Fruit fly (Drosophila melanogaster): ENCODE data around the gene narya.

Gene narya

DNA sequence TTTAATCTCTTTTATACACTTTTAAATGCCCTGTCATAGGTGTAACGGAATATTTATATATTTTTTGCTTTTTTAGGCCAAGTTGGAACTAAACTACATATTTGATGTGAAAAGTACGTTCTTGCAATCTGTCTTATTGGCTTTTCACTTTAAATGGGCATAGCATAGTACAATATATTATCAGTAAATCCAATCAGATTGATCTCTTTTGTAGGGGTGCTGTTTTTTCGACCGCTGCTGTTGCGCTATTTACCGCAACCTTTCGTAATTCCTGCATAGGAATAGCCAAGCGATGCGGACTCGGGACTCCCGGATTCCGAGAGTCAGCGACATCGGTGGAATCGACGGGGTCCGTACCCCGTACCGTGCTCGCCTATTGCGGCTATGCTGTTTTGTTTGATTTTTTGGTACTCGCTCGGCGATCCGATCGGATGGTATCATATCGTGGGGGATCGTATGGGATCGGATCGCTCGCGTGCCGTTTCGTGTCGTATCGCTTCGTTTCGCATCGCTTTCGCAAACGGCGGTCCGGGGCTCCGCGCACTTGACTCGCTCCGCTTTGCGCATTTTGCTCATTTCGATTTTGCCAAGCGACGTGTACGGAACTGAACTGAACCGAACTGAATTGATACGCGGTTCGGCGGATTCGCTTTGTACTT, 23.0 kb downstream of the narya start:
- peak; percentile 9 for TF ChIP-seq CG32006 (GFP tag; optimal IDR thresholded peaks at IDR 0.05)
- TF ChIP-seq CG8632 (GFP tag; optimal IDR thresholded peaks at IDR 0.05) = peak; percentile 22
- peak; percentile 87 for TF ChIP-seq svp (GFP tag)
- peak; percentile 4 for TF ChIP-seq OdsH (GFP tag; optimal IDR thresholded peaks at IDR 0.05)
- peak; percentile 64 for TF ChIP-seq eg (GFP tag; IDR thresholded peaks at IDR 0.05)
- TF ChIP-seq CG31627 (GFP tag; optimal IDR thresholded peaks at IDR 0.05) = peak; percentile 14
- TF ChIP-seq CG3919 (GFP tag; optimal IDR thresholded peaks at IDR 0.05) = peak; percentile 5
- no peak for TF ChIP-seq CG11902 (GFP tag; optimal IDR thresholded peaks at IDR 0.05)
- TF ChIP-seq Eip78C (GFP tag) = peak; percentile 60
- peak; percentile 17 for TF ChIP-seq CG9139 (GFP tag; optimal IDR thresholded peaks at IDR 0.05)
- TF ChIP-seq CG34406 (GFP tag; optimal IDR thresholded peaks at IDR 0.05) = no peak
- TF ChIP-seq CG11294 (GFP tag; IDR thresholded peaks at IDR 0.05) = no peak
- no peak for TF ChIP-seq CG11762 (GFP tag; optimal IDR thresholded peaks at IDR 0.05; ENCODE audit: insufficient read depth)
- TF ChIP-seq Sox15 (GFP tag; optimal IDR thresholded peaks at IDR 0.05) = no peak
- TF ChIP-seq topi (GFP tag; optimal IDR thresholded peaks at IDR 0.05) = no peak
- peak; percentile 14 for TF ChIP-seq CG16779 (tag; optimal IDR thresholded peaks at IDR 0.05)
- TF ChIP-seq lz (GFP tag; optimal IDR thresholded peaks at IDR 0.05) = peak; percentile 18
- TF ChIP-seq CG6854 (GFP tag; optimal IDR thresholded peaks at IDR 0.05) = peak; percentile 39
- peak; percentile 35; the same call in 1 of the 2 replicates for TF ChIP-seq CG15336 (GFP tag; IDR thresholded peaks at IDR 0.05)
- TF ChIP-seq ss (GFP tag; optimal IDR thresholded peaks at IDR 0.05) = peak; percentile 19 to 32
- peak; percentile 71 for TF ChIP-seq vri (GFP tag; optimal IDR thresholded peaks at IDR 0.05)
- no peak for TF ChIP-seq dsx (GFP tag; optimal IDR thresholded peaks at IDR 0.05; ENCODE audit: poor library complexity, severe bottlenecking)
- peak; percentile 43 for TF ChIP-seq CG1621 (tag; optimal IDR thresholded peaks at IDR 0.05)
- TF ChIP-seq Hr39 (GFP tag; optimal IDR thresholded peaks at IDR 0.05) = peak; percentile 4
- peak; percentile 48; the same call in 2 of the 3 replicates for TF ChIP-seq CG6163 (GFP tag; IDR thresholded peaks at IDR 0.05)
- TF ChIP-seq Eip93F (GFP tag; optimal IDR thresholded peaks at IDR 0.05) = peak; percentile 52
- TF ChIP-seq CG6276 (GFP tag; optimal IDR thresholded peaks at IDR 0.05) = peak; percentile 10

DNA sequence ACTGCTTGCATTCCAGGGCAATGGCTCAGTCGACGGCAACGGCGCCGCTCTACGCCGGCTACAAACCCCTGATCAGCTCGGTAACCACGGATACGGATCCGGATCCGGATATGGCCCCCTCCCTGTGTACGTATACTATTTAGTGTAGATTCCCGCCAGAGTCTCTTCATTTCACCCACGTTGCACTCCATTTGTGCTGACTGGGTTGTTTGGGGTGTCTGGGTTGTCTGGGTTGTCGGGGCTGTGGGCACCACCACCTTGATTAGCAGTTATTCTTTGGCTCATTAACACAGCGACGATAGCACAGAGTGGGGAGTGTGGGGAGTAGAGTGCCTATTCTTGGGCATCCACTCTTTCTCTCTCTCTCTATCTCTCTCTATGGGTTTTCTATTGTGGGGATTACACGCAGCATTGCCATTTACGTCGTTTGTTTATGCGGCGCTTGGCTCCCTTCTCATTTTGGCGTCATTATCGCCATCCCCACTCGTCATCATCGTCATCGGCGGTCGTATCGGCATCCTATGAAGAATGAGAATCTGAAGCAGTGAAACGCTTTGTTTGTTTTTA, 24.0 kb downstream of the narya start:
- TF ChIP-seq Eip78C (GFP tag) (peak; percentile 2), eg (GFP tag; IDR thresholded peaks at IDR 0.05) (no peak), net (GFP tag; optimal IDR thresholded peaks at IDR 0.05) (no peak), vri (GFP tag; optimal IDR thresholded peaks at IDR 0.05) (no peak), CG6163 (GFP tag; IDR thresholded peaks at IDR 0.05) (0 out of 3 replicates have a peak, but pooled peaks have one; percentile 32)

DNA sequence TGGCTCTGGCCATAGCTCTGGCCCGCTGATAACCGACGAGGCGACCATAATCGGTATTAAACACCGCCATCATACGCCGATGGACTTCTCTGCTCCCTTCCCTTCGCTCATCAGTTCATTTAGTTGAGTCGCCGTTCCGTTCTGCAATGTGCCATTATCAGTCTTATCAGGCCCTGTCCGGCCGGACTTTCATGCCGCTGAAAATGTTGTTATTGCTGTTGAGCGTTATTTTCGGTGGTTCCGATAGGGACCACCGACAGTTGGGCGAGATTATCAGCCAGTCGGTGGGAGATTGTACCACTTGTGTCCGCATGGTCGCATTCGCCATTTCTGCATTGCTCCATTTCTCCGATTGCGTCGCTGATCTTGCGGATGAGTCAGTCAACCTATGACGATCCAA, 26.4 kb downstream of the narya start:
- peak; percentile 95 for TF ChIP-seq svp (GFP tag)
- TF ChIP-seq fd85E (GFP tag; optimal IDR thresholded peaks at IDR 0.05) = no peak
- TF ChIP-seq vri (GFP tag; optimal IDR thresholded peaks at IDR 0.05) = peak; percentile 34

DNA sequence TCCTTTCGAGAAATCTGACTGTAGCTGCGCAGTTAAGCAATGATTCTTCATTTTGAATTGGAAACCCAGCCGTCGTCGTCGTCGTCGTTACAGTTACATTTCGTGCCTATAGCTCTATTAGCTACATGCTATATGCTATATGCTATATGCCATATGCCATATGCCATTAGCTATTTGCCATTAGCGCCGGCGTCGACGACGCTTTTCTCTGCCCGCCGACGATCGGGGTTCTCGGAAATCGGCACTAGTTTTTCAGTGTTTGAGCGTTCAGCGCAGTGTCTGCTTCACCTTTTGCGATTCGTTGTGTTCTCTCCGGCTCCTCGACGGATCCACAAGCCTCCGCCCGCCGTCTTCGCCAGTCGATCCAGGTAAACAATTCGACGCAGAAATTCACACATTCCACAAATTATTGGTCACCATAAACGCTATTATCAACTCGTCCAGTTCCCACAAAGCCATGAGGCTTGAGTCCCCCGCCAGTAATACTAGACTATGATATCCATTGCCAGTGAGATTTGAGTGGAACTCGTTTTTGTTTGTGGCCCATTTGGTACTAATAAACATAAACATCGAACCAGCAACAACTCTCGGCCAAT, 29.4 kb downstream of the narya start:
- no peak for TF ChIP-seq CG6808 (GFP tag; optimal IDR thresholded peaks at IDR 0.05)
- no peak for TF ChIP-seq dsx (GFP tag; optimal IDR thresholded peaks at IDR 0.05; ENCODE audit: poor library complexity, severe bottlenecking)
- TF ChIP-seq fd85E (GFP tag; optimal IDR thresholded peaks at IDR 0.05) = no peak
- TF ChIP-seq CG6854 (GFP tag; optimal IDR thresholded peaks at IDR 0.05) = no peak
- TF ChIP-seq CG15336 (GFP tag; IDR thresholded peaks at IDR 0.05) = no peak
- TF ChIP-seq dac (GFP tag; optimal IDR thresholded peaks at IDR 0.05) = no peak
- no peak for TF ChIP-seq esn (GFP tag; optimal IDR thresholded peaks at IDR 0.05)
- no peak for TF ChIP-seq Smox (GFP tag; optimal IDR thresholded peaks at IDR 0.05)
- TF ChIP-seq CG3919 (GFP tag; optimal IDR thresholded peaks at IDR 0.05) = no peak
- TF ChIP-seq Met (GFP tag; optimal IDR thresholded peaks at IDR 0.05) = no peak
- no peak for TF ChIP-seq Gug (GFP tag; IDR thresholded peaks at IDR 0.05)
- TF ChIP-seq CG8119 (GFP tag; IDR thresholded peaks at IDR 0.05) = no peak
- TF ChIP-seq CG11294 (GFP tag; IDR thresholded peaks at IDR 0.05) = no peak
- TF ChIP-seq lz (GFP tag; optimal IDR thresholded peaks at IDR 0.05) = no peak

All from whole organism, prepupa.